Worm (Caenorhabditis elegans): ENCODE measurements around the gene fkb-6.

The fkb-6 gene

ce11 chrV:20845524-20846208 lies at the start of gene fkb-6, which contains the start of gene F31D4.2:
fkb-6 (plus strand) TSS chrV:20846158.
F31D4.2 (minus strand) TSS chrV:20845546.
- TF ChIP-seq unc-62 (GFP tag; optimal IDR thresholded peaks at IDR 0.05): no peak

DNA sequence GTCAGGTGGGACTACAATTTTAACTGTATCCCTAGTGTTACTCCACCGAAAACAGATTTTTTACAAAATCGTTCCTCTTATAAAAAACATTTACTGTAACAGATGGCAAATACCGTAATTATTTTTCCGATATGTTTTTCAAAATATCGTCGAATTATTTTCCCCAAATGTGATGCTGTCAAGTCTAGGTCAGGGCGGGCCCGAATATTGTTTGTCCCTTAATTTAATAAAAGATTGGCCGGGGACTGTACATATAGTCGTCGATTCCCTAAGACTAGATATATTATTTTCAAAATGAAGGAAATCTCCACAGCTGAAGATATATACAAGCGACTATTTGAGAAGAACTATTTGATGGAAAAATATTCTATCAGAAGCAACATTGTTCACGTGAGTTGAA lies 48.0 kb upstream of the fkb-6 start, which contains the start of gene sdf-9:
sdf-9 (plus strand) TSS at position 301 of the 400 bp plus-strand sequence.
- no peak for TF ChIP-seq unc-62 (GFP tag; optimal IDR thresholded peaks at IDR 0.05)

ce11 chrV:20802906-20803305 lies 43.1 kb upstream of the fkb-6 start, which contains the start of gene Y44A6D.5:
Y44A6D.5 (minus strand) TSS chrV:20803006.
- TF ChIP-seq unc-62 (GFP tag; optimal IDR thresholded peaks at IDR 0.05): no peak

- no peak for TF ChIP-seq unc-62 (GFP tag; optimal IDR thresholded peaks at IDR 0.05)
Measured at ce11 chrV:20807038-20807437, 38.9 kb upstream of the fkb-6 start, which contains the start of gene Y44A6D.6. Y44A6D.6 (plus strand) TSS chrV:20807338.

DNA sequence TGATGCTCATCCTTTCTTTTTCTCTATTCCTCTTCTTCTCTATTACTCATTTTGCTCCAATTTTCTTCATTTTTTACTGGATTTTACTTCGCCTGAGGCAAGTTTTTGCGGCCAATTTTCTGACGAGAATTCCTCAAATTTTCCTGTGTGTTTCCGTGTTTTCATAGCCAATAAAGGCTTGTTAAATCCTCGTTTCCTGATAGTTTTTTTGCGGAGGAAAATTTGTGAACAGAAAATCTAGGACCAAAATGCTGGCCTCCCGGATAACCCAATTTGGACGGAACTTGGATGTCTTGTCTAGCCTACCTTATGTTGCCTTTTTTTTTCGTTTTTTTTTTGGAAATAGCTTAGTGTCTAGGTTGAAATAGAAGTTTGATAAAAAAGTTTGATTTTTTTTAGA lies 32.3 kb upstream of the fkb-6 start:
- TF ChIP-seq unc-62 (GFP tag; optimal IDR thresholded peaks at IDR 0.05): no peak

ce11 chrV:20814424-20814823 lies 31.5 kb upstream of the fkb-6 start, which contains the start of gene Y44A6D.7:
Y44A6D.7 (plus strand) TSS chrV:20814724.
- TF ChIP-seq unc-62 (GFP tag; optimal IDR thresholded peaks at IDR 0.05): no peak

DNA sequence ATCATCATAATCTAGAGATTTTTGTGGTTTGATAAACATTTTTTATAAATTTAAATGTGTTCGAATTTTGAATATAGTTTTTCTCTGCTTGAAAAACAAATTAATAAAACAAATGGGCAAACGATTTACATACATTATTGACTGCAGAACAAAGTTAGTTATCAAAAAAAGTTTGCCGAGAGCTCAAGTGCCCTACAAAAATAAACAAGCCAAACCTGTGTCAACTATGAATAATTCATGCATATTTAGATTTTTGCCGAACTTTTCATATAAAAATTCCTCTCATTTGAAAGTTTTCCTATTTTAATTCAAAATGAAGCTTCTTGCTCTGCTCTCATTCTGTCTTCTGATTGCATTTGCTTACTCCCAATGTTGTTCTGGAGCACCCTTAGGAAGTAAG lies 30.1 kb upstream of the fkb-6 start, which contains the start of gene sshk-1:
sshk-1 (plus strand) TSS at position 301 of the 400 bp plus-strand sequence.
- TF ChIP-seq unc-62 (GFP tag; optimal IDR thresholded peaks at IDR 0.05): no peak

DNA sequence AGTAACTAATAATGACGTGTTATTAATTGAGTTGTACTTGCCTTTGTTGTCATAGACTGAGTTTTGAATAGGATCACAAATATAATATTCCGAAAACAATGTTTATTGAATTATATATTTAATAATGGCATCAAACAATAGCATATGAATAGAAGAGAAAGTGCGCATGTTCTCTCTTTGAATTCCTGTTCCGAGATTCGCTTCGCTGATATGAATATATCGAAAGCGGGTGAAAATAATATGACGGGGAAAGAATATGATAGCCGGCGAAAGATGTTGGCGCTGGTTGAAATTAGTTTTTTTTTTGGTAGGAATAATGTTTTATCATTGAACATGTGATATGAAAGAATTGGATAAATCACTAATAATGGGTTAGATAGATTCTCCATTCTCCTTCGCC lies 25.9 kb upstream of the fkb-6 start, which contains the start of gene T03D8.6:
T03D8.6 (minus strand) TSS at position 298 of the 400 bp plus-strand sequence.
- no peak for TF ChIP-seq unc-62 (GFP tag; optimal IDR thresholded peaks at IDR 0.05)

ce11 chrV:20824962-20825609 lies 20.9 kb upstream of the fkb-6 start, which contains the start of the genes gcy-22 and grl-14:
gcy-22 (minus strand) TSS chrV:20825062.
grl-14 (plus strand) TSS chrV:20825559.
- TF ChIP-seq unc-62 (GFP tag; optimal IDR thresholded peaks at IDR 0.05): no peak

- TF ChIP-seq unc-62 (GFP tag; optimal IDR thresholded peaks at IDR 0.05): no peak
Measured at ce11 chrV:20826618-20827017, 19.3 kb upstream of the fkb-6 start.

DNA sequence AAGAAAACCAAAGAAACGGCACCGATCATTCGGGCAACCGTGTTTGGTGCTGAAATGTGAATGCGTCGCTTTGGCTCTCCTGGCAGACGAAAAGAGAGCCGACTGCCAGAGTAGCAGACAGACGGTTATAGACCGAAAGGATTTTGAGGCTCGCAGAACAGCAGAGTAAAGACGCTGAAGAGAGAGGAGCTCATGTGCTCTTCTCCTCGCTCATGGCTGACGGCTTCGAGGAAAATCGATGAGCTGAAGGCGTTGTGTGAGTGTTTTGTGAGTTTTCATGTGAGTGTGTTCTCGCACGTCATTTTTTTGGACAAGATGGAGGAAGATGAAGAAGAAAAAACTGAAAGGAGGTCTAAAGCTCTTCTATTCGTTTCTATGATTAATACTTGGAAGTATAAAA lies 17.1 kb upstream of the fkb-6 start, which contains the start of gene sbt-1:
sbt-1 (minus strand) TSS at position 62 of the 400 bp plus-strand sequence.
- TF ChIP-seq unc-62 (GFP tag; optimal IDR thresholded peaks at IDR 0.05): no peak

DNA sequence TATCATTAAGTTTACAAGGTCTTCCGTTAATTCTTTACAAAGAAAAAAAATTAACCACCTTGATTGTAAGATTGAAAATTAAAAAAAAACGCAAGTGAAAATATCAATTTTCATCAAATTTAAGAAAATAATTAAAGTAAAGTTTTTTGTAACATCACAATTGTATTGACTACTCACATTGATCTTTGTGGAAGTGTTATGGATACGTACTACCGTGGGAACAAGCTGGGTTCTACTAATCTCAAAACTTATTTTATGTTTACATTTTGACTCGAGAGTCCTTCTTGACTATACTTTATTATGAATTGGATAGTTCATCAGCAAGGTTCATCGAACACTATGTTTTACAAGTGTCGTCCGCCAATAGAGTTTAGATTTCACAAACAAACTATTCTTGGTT lies 16.4 kb upstream of the fkb-6 start, which contains the start of gene num-1:
num-1 (plus strand) TSS at position 301 of the 400 bp plus-strand sequence.
- no peak for TF ChIP-seq unc-62 (GFP tag; optimal IDR thresholded peaks at IDR 0.05)

ce11 chrV:20830409-20830808 lies 15.5 kb upstream of the fkb-6 start:
- TF ChIP-seq unc-62 (GFP tag; optimal IDR thresholded peaks at IDR 0.05): no peak

ce11 chrV:20831867-20832266 lies 14.1 kb upstream of the fkb-6 start:
- no peak for TF ChIP-seq unc-62 (GFP tag; optimal IDR thresholded peaks at IDR 0.05)

DNA sequence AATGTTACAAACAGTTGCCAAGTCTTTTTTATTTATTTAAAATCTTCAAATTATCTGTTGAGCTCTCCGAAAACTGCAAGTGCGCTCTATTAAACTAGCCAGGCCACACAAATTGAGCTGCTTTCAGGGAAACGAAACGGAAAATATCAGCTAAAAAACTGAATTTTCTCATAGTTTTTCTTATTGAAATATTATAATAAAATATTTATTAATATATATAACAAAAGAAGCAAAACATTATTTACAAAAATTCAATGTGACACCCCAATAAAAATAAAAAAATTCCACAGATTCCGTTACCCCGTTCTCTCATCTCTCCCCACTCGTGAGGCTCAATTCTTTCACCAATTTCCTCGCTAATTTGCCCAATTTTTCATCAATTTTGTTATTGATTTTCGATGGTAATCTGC lies 13.4 kb upstream of the fkb-6 start:
- TF ChIP-seq unc-62 (GFP tag; optimal IDR thresholded peaks at IDR 0.05): no peak

ce11 chrV:20837765-20838164 lies 8.2 kb upstream of the fkb-6 start, which contains the start of gene mrps-12:
mrps-12 (plus strand) TSS chrV:20838080.
- no peak for TF ChIP-seq unc-62 (GFP tag; optimal IDR thresholded peaks at IDR 0.05)
